Fruit fly (Drosophila melanogaster) whole organism, embryonic: ENCODE results near the gene CG10581.
A peak's percentile ranks its signal among the peaks of the same experiment; 100 is the strongest.

Experiments used
- Atf3 ChIP-seq: fragments of 200-800 bp; sonication (Bioruptor generic); optimal IDR thresholded peaks from 3 replicates; lab custom pipeline; 2016; ENCODE audit warnings: missing biosample characterization, missing genetic modification characterization
- B-H1 ChIP-seq: fragments of 200-800 bp; sonication (Bioruptor generic); IDR thresholded peaks from 3 replicates; pipeline ENCODE4 v1.3.6; 2022; ENCODE audit warnings: missing biosample characterization, missing genetic modification characterization
- BtbVII ChIP-seq: fragments of 200-800 bp; sonication (Bioruptor generic); optimal IDR thresholded peaks from 3 replicates; lab custom pipeline; 2017; ENCODE audit warnings: missing biosample characterization, mild to moderate bottlenecking, missing genetic modification characterization
- CG10147 ChIP-seq: fragments of 200-800 bp; sonication (Bioruptor generic); optimal IDR thresholded peaks from 2 replicates; lab custom pipeline; 2019; ENCODE audit warnings: missing biosample characterization, mild to moderate bottlenecking, missing genetic modification characterization, moderate library complexity
- CG11085 ChIP-seq: fragments of 200-800 bp; sonication (Bioruptor generic); IDR thresholded peaks from 2 replicates; pipeline ENCODE4 v1.3.6; 2022; ENCODE audit warnings: missing biosample characterization, missing genetic modification characterization
- CG11247 ChIP-seq: fragments of 200-800 bp; sonication (Bioruptor generic); IDR thresholded peaks from 2 replicates; pipeline ENCODE4 v1.3.6; 2022; ENCODE audit warnings: missing biosample characterization, missing genetic modification characterization
- CG11504 ChIP-seq: fragments of 200-800 bp; sonication (Bioruptor generic); optimal IDR thresholded peaks from 3 replicates; lab custom pipeline; 2019; ENCODE audit warnings: missing biosample characterization, mild to moderate bottlenecking, missing genetic modification characterization, moderate library complexity
- CG11723 ChIP-seq: fragments of 200-800 bp; sonication (Bioruptor generic); optimal IDR thresholded peaks from 2 replicates; lab custom pipeline; 2017; ENCODE audit warnings: missing biosample characterization, mild to moderate bottlenecking, missing genetic modification characterization
- CG13296 ChIP-seq: fragments of 200-800 bp; sonication (Bioruptor generic); optimal IDR thresholded peaks from 3 replicates; lab custom pipeline; 2018; ENCODE audit warnings: missing biosample characterization, mild to moderate bottlenecking, missing genetic modification characterization
- CG15601 ChIP-seq: fragments of 200-800 bp; sonication (Bioruptor generic); optimal IDR thresholded peaks from 3 replicates; lab custom pipeline; 2019; ENCODE audit warnings: missing biosample characterization, mild to moderate bottlenecking, missing genetic modification characterization, moderate library complexity
- CG17802 ChIP-seq: fragments of 200-800 bp; sonication (Bioruptor generic); optimal IDR thresholded peaks from 2 replicates; lab custom pipeline; 2018; ENCODE audit warnings: missing biosample characterization, mild to moderate bottlenecking, missing genetic modification characterization, moderate library complexity
- CG18262 ChIP-seq: fragments of 200-800 bp; optimal IDR thresholded peaks from 3 replicates; lab custom pipeline; 2019; ENCODE audit warnings: missing biosample characterization, mild to moderate bottlenecking, missing genetic modification characterization, moderate library complexity
- CG18599 ChIP-seq: fragments of 200-800 bp; sonication (Bioruptor generic); optimal IDR thresholded peaks from 3 replicates; lab custom pipeline; 2017; ENCODE audit warnings: missing biosample characterization, missing genetic modification characterization, mild to moderate bottlenecking, moderate library complexity, missing genetic modification reagents
- CG2116 ChIP-seq: fragments of 200-800 bp; sonication (Bioruptor generic); optimal IDR thresholded peaks from 3 replicates; lab custom pipeline; 2018; ENCODE audit warnings: missing biosample characterization, mild to moderate bottlenecking, missing genetic modification characterization
- CG2889 ChIP-seq: fragments of 200-800 bp; sonication (Bioruptor generic); IDR thresholded peaks from 3 replicates; pipeline ENCODE4 v1.3.6; 2022; ENCODE audit warnings: missing biosample characterization, missing genetic modification characterization
- CG31388 ChIP-seq: fragments of 200-800 bp; sonication (Bioruptor generic); optimal IDR thresholded peaks from 2 replicates; lab custom pipeline; 2016; ENCODE audit warnings: missing biosample characterization, missing genetic modification characterization
- CG3726 ChIP-seq: fragments of 200-800 bp; sonication (Bioruptor generic); IDR thresholded peaks from 3 replicates; pipeline ENCODE4, ENCODE4 v1.3.6; 2022; ENCODE audit warnings: missing biosample characterization, missing genetic modification characterization
- CG4282 ChIP-seq: fragments of 200-800 bp; sonication (Bioruptor generic); optimal IDR thresholded peaks from 2 replicates; lab custom pipeline; 2016; ENCODE audit warnings: missing biosample characterization, missing genetic modification characterization
- CG43689 ChIP-seq: fragments of 200-800 bp; sonication (Bioruptor generic); IDR thresholded peaks from 2 replicates; pipeline ENCODE4 v1.3.6; 2022; ENCODE audit warnings: missing biosample characterization, missing genetic modification characterization
- CG4707 ChIP-seq: fragments of 200-800 bp; sonication (Bioruptor generic); optimal IDR thresholded peaks from 2 replicates; lab custom pipeline; 2018; ENCODE audit warnings: missing biosample characterization, mild to moderate bottlenecking, missing genetic modification characterization, moderate library complexity
- CG4854 ChIP-seq: fragments of 200-800 bp; sonication (Bioruptor generic); optimal IDR thresholded peaks from 2 replicates; lab custom pipeline; 2016; ENCODE audit warnings: missing biosample characterization, missing genetic modification characterization, inconsistent platforms
- CG5245 ChIP-seq: fragments of 200-800 bp; sonication (Bioruptor generic); optimal IDR thresholded peaks from 3 replicates; lab custom pipeline; 2016; ENCODE audit warnings: missing biosample characterization, missing genetic modification characterization
- CG6813 ChIP-seq: fragments of 200-800 bp; sonication (Bioruptor generic); optimal IDR thresholded peaks from 2 replicates; lab custom pipeline; 2017; ENCODE audit warnings: missing biosample characterization, missing genetic modification characterization, mild to moderate bottlenecking, moderate library complexity, missing genetic modification reagents
- CG9932 ChIP-seq: fragments of 200-800 bp; sonication (Bioruptor generic); IDR thresholded peaks from 2 replicates; pipeline ENCODE4 v1.3.6; 2022; ENCODE audit warnings: missing biosample characterization, missing genetic modification characterization
- Dp ChIP-seq: fragments of 200-800 bp; sonication (Bioruptor generic); optimal IDR thresholded peaks from 2 replicates; lab custom pipeline; 2018; ENCODE audit warnings: missing biosample characterization, mild to moderate bottlenecking, missing genetic modification characterization, moderate library complexity
- Ets65A ChIP-seq: fragments of 200-800 bp; sonication (Bioruptor generic); peaks from one replicate; lab custom pipeline; 2016; ENCODE audit warnings: missing biosample characterization, missing genetic modification characterization
- Hr51 ChIP-seq, 2 experiments: fragments of 200-800 bp; sonication (Bioruptor generic); optimal IDR thresholded peaks; 2 replicates in 1 of 2; 3 replicates in 1 of 2; lab custom pipeline; 2016 to 2018; ENCODE audit warnings: missing biosample characterization in 2 of 2, missing genetic modification characterization in 2 of 2, mild to moderate bottlenecking in 1 of 2, moderate library complexity in 1 of 2
- NC2α ChIP-seq: fragments of 200-800 bp; sonication (Bioruptor generic); optimal IDR thresholded peaks from 2 replicates; lab custom pipeline; 2016; ENCODE audit warnings: missing biosample characterization, missing genetic modification characterization
- NFAT ChIP-seq: fragments of 200-800 bp; sonication (Bioruptor generic); IDR thresholded peaks from 2 replicates; pipeline ENCODE4 v1.3.6; 2022; ENCODE audit warnings: missing biosample characterization, missing genetic modification characterization
- Oli ChIP-seq: fragments of 200-800 bp; sonication (Bioruptor generic); optimal IDR thresholded peaks from 2 replicates; lab custom pipeline; 2018; ENCODE audit warnings: missing biosample characterization, mild to moderate bottlenecking, missing genetic modification characterization, moderate library complexity
- TFAM ChIP-seq: fragments of 200-800 bp; sonication (Bioruptor generic); optimal IDR thresholded peaks from 2 replicates; lab custom pipeline; 2017; ENCODE audit warnings: missing biosample characterization, missing genetic modification characterization, inconsistent platforms
- Trl ChIP-seq, 3 experiments: fragments of >200 bp in 2 of 3; fragments of 200-800 bp in 1 of 3; sonication (Bioruptor generic) in 1 of 3; optimal IDR thresholded peaks; 2 replicates in 1 of 3; 3 replicates in 2 of 3; lab custom pipeline; 2016 to 2017; ENCODE audit warnings: missing biosample characterization in 1 of 3, missing genetic modification characterization in 1 of 3
- ato ChIP-seq: fragments of 200-800 bp; sonication (Bioruptor generic); IDR thresholded peaks from 2 replicates; pipeline ENCODE4 v1.3.6; 2022; ENCODE audit warnings: missing biosample characterization, missing genetic modification characterization; ENCODE audit not compliant: partially characterized antibody
- bcd ChIP-seq: fragments of 200-800 bp; sonication (Bioruptor generic); optimal IDR thresholded peaks from 2 replicates; lab custom pipeline; 2017; ENCODE audit warnings: missing biosample characterization, mild to moderate bottlenecking, missing genetic modification characterization
- br ChIP-seq: fragments of >200 bp; optimal IDR thresholded peaks from 2 replicates; lab custom pipeline; 2017
- dm ChIP-seq: fragments of 200-800 bp; sonication (Bioruptor generic); optimal IDR thresholded peaks from 3 replicates; lab custom pipeline; 2016; ENCODE audit warnings: missing biosample characterization, missing genetic modification characterization
- emc ChIP-seq: fragments of 200-800 bp; sonication (Bioruptor generic); optimal IDR thresholded peaks from 2 replicates; lab custom pipeline; 2016; ENCODE audit warnings: missing biosample characterization, missing genetic modification characterization
- eyg ChIP-seq: fragments of 200-800 bp; sonication (Bioruptor generic); optimal IDR thresholded peaks from 3 replicates; lab custom pipeline; 2016; ENCODE audit warnings: missing biosample characterization, missing genetic modification characterization
- gce ChIP-seq: fragments of 200-800 bp; sonication (Bioruptor generic); IDR thresholded peaks from 3 replicates; pipeline ENCODE4 v1.3.6; 2022; ENCODE audit warnings: missing biosample characterization, missing genetic modification characterization
- h ChIP-seq: fragments of >200 bp; optimal IDR thresholded peaks from 2 replicates; lab custom pipeline; 2017
- hth ChIP-seq: fragments of >200 bp; optimal IDR thresholded peaks from 2 replicates; lab custom pipeline; 2017; ENCODE audit warnings: inconsistent platforms
- lmd ChIP-seq: fragments of 200-800 bp; sonication (Bioruptor generic); IDR thresholded peaks from 2 replicates; pipeline ENCODE4 v1.3.6; 2022; ENCODE audit warnings: missing biosample characterization, missing genetic modification characterization
- lov ChIP-seq, 2 experiments: fragments of 200-800 bp in 1 of 2; fragments of >200 bp in 1 of 2; sonication (Bioruptor generic) in 1 of 2; IDR thresholded peaks in 1 of 2; optimal IDR thresholded peaks in 1 of 2; 2 replicates in 1 of 2; 3 replicates in 1 of 2; pipeline versions ENCODE4 v1.3.6 to Lab custom; 2017 to 2022; ENCODE audit warnings: missing biosample characterization in 1 of 2, missing genetic modification characterization in 1 of 2
- mirr ChIP-seq: fragments of 200-800 bp; sonication (Bioruptor generic); optimal IDR thresholded peaks from 3 replicates; lab custom pipeline; 2018; ENCODE audit warnings: missing biosample characterization, mild to moderate bottlenecking, missing genetic modification characterization
- nau ChIP-seq: fragments of 200-800 bp; sonication (Bioruptor generic); optimal IDR thresholded peaks from 3 replicates; lab custom pipeline; 2017; ENCODE audit warnings: missing biosample characterization, mild to moderate bottlenecking, missing genetic modification characterization, missing genetic modification reagents
- peb ChIP-seq: fragments of 200-800 bp; sonication (Bioruptor generic); IDR thresholded peaks from 2 replicates; pipeline ENCODE4 v1.3.6; 2022; ENCODE audit warnings: missing biosample characterization, missing genetic modification characterization
- pita ChIP-seq: fragments of 200-800 bp; sonication (Bioruptor generic); optimal IDR thresholded peaks from 2 replicates; lab custom pipeline; 2017; ENCODE audit warnings: missing biosample characterization, mild to moderate bottlenecking, missing genetic modification characterization
- sim ChIP-seq: fragments of 200-800 bp; sonication (Bioruptor generic); IDR thresholded peaks from 2 replicates; pipeline ENCODE4 v1.3.6; 2022; ENCODE audit warnings: missing biosample characterization, missing genetic modification characterization
- sug ChIP-seq: fragments of 200-800 bp; optimal IDR thresholded peaks from 2 replicates; lab custom pipeline; 2019; ENCODE audit warnings: missing biosample characterization, mild to moderate bottlenecking, missing genetic modification characterization, moderate library complexity

CG10581 gene

dm6 chr3L:21009405-21010120 is 24.4 kb downstream of the CG10581 start (continued):
- TF ChIP-seq Dp (GFP tag; lab: Kevin White, UChicago) (no peak), lmd (no peak; the same call in 1 of the 2 replicates), CG5245 (GFP tag; lab: Kevin White, UChicago) (no peak), gce (GFP tag; lab: Robert Waterston, UW) (no peak), br (no peak), CG3726 (no peak), CG31388 (GFP tag; lab: Kevin White, UChicago) (no peak), CG4854 (peak; percentile 19), sug (tag; lab: Kevin White, UChicago) (peak; percentile 19), CG4282 (GFP tag; lab: Kevin White, UChicago) (peak; percentile 92), mirr (GFP tag; lab: Kevin White, UChicago) (peak; percentile 35), NFAT (no peak), CG17802 (no peak), B-H1 (GFP tag; lab: Robert Waterston, UW) (peak; percentile 57; the same call in 2 of the 3 replicates), Oli (peak; percentile 55), CG9932 (GFP tag; lab: Robert Waterston, UW) (no peak; the same call in 1 of the 2 replicates), CG2116 (GFP tag; lab: Kevin White, UChicago) (peak; percentile 20), h (lab: Kevin White, UChicago) (no peak), BtbVII (GFP tag; lab: Kevin White, UChicago) (no peak), CG15601 (tag; lab: Kevin White, UChicago) (no peak), peb (GFP tag; lab: Robert Waterston, UW) (peak; percentile 26; the same call in 1 of the 2 replicates), CG6813 (GFP tag; lab: Kevin White, UChicago) (peak; percentile 35), pita (no peak), CG11085 (GFP tag; lab: Robert Waterston, UW) (no peak), Atf3 (no peak), bcd (peak; percentile 37), CG11247 (no peak), TFAM (GFP tag; lab: Kevin White, UChicago) (no peak), CG10147 (GFP tag; lab: Kevin White, UChicago) (no peak), CG2889 (peak; percentile 70; the same call in 1 of the 3 replicates), CG11723 (GFP tag; lab: Kevin White, UChicago) (no peak), CG13296 (GFP tag; lab: Kevin White, UChicago) (peak; percentile 31), ato (GFP tag; lab: Robert Waterston, UW) (no peak), nau (GFP tag; lab: Kevin White, UChicago) (peak; percentile 30), CG4707 (peak; percentile 97), CG11504 (tag; lab: Kevin White, UChicago) (peak; percentile 41), emc (GFP tag; lab: Kevin White, UChicago) (no peak), eyg (GFP tag; lab: Kevin White, UChicago) (peak; percentile 48), CG18599 (peak; percentile 74), dm (peak; percentile 3), CG43689 (no peak), Hr51 (GFP tag; optimal IDR thresholded peaks at IDR 0.05; lab: Kevin White, UChicago) (peak in 1 of 2 experiments; percentile 46), Trl (optimal IDR thresholded peaks at IDR 0.05; lab: Kevin White, UChicago) (peak; percentile 76 to 83), Trl (GFP tag; optimal IDR thresholded peaks at IDR 0.05; lab: Kevin White, UChicago) (peak; percentile 6), NC2α (GFP tag; lab: Kevin White, UChicago) (no peak), Ets65A (GFP tag; lab: Kevin White, UChicago) (peak; percentile 58), hth (lab: Kevin White, UChicago) (no peak), sim (GFP tag; lab: Robert Waterston, UW) (0 out of 2 replicates have a peak, but pooled peaks have one; percentile 53), CG18262 (tag; lab: Kevin White, UChicago) (no peak), lov (optimal IDR thresholded peaks at IDR 0.05; lab: Kevin White, UChicago) (no peak), lov (GFP tag; IDR thresholded peaks at IDR 0.05; lab: Robert Waterston, UW) (0 out of 3 replicates have a peak, but pooled peaks have one; percentile 55)
